Fruit fly (Drosophila melanogaster): ENCODE measurements around the gene B52.

The B52 gene

dm6 chr3R:13710645-13711044 is 49.5 kb downstream of the B52 start (continued):
- TF ChIP-seq amos (GFP tag; IDR thresholded peaks at IDR 0.05; ENCODE audit: partially characterized antibody) = peak; percentile 31
- no peak for TF ChIP-seq slou (GFP tag; optimal IDR thresholded peaks at IDR 0.05)
- 0 out of 3 replicates have a peak, but pooled peaks have one; percentile 26 for TF ChIP-seq CG34224 (GFP tag; IDR thresholded peaks at IDR 0.05; ENCODE audit: partially characterized antibody)
- no peak for TF ChIP-seq ttk (GFP tag; IDR thresholded peaks at IDR 0.05)
- TF ChIP-seq CG6791 (GFP tag; IDR thresholded peaks at IDR 0.05; ENCODE audit: partially characterized antibody) = no peak
- no peak for TF ChIP-seq CG31224 (GFP tag; IDR thresholded peaks at IDR 0.05)
- no peak for TF ChIP-seq CG12071 (GFP tag; optimal IDR thresholded peaks at IDR 0.05)
- TF ChIP-seq grau (tag; optimal IDR thresholded peaks at IDR 0.05) = peak; percentile 1
- no peak for TF ChIP-seq cg (GFP tag; optimal IDR thresholded peaks at IDR 0.05)
- TF ChIP-seq CG12155 (GFP tag; optimal IDR thresholded peaks at IDR 0.05) = no peak
- no peak for TF ChIP-seq mirr (GFP tag; optimal IDR thresholded peaks at IDR 0.05)
- TF ChIP-seq sim (GFP tag; IDR thresholded peaks at IDR 0.05) = no peak
- TF ChIP-seq pum (GFP tag; optimal IDR thresholded peaks at IDR 0.05) = no peak
- TF ChIP-seq pb (GFP tag; optimal IDR thresholded peaks at IDR 0.05) = no peak
- TF ChIP-seq Mrtf (GFP tag; IDR thresholded peaks at IDR 0.05) = no peak
- no peak for TF ChIP-seq crol (GFP tag; IDR thresholded peaks at IDR 0.05)
- no peak for TF ChIP-seq dan (GFP tag; IDR thresholded peaks at IDR 0.05)
- no peak for TF ChIP-seq CG5245 (GFP tag; optimal IDR thresholded peaks at IDR 0.05)
- no peak for TF ChIP-seq CG3065 (GFP tag; optimal IDR thresholded peaks at IDR 0.05)
- peak; percentile 55 for TF ChIP-seq Ets65A (GFP tag)
- peak; percentile 34; the same call in 1 of the 3 replicates for TF ChIP-seq ci (GFP tag; IDR thresholded peaks at IDR 0.05)
- peak; percentile 52 for TF ChIP-seq sqz (GFP tag; optimal IDR thresholded peaks at IDR 0.05)
- TF ChIP-seq Dbx (GFP tag; IDR thresholded peaks at IDR 0.05) = peak; percentile 34; the same call in 1 of the 3 replicates
- TF ChIP-seq bsh (GFP tag; optimal IDR thresholded peaks at IDR 0.05) = no peak
- no peak for TF ChIP-seq Neu2 (GFP tag; optimal IDR thresholded peaks at IDR 0.05; ENCODE audit: borderline replicate concordance)
- no peak for TF ChIP-seq sd (tag; optimal IDR thresholded peaks at IDR 0.05)
- no peak for TF ChIP-seq pfk (GFP tag; optimal IDR thresholded peaks at IDR 0.05)
- TF ChIP-seq croc (GFP tag; conservative IDR thresholded peaks at IDR 0.05) = no peak
- TF ChIP-seq bab2 (GFP tag; optimal IDR thresholded peaks at IDR 0.05) = no peak
- TF ChIP-seq CG4404 (GFP tag; IDR thresholded peaks at IDR 0.05) = no peak
- TF ChIP-seq cas (GFP tag; IDR thresholded peaks at IDR 0.05) = no peak
- TF ChIP-seq CG33213 (GFP tag; optimal IDR thresholded peaks at IDR 0.05) = no peak
- no peak for TF ChIP-seq Max (GFP tag; optimal IDR thresholded peaks at IDR 0.05)
- TF ChIP-seq chinmo (GFP tag; IDR thresholded peaks at IDR 0.05; ENCODE audit: partially characterized antibody) = peak; percentile 48; the same call in 1 of the 4 replicates
- TF ChIP-seq inv (GFP tag; IDR thresholded peaks at IDR 0.05; ENCODE audit: partially characterized antibody) = no peak
- no peak for TF ChIP-seq CG6683 (GFP tag; optimal IDR thresholded peaks at IDR 0.05)
- no peak for TF ChIP-seq aop (GFP tag; IDR thresholded peaks at IDR 0.05)
- no peak for TF ChIP-seq CG8089 (GFP tag; optimal IDR thresholded peaks at IDR 0.05)
- no peak for TF ChIP-seq br (optimal IDR thresholded peaks at IDR 0.05)
- no peak for TF ChIP-seq CG18476 (GFP tag; optimal IDR thresholded peaks at IDR 0.05)
- TF ChIP-seq CG10366 (GFP tag; IDR thresholded peaks at IDR 0.05) = peak; percentile 30; the same call in 1 of the 2 replicates
- TF ChIP-seq CG15514 (GFP tag; optimal IDR thresholded peaks at IDR 0.05) = peak; percentile 97
- no peak for TF ChIP-seq HLH3B (GFP tag; IDR thresholded peaks at IDR 0.05)
- no peak for TF ChIP-seq trem (tag; optimal IDR thresholded peaks at IDR 0.05)
- no peak for TF ChIP-seq CG4328 (GFP tag; optimal IDR thresholded peaks at IDR 0.05)
- TF ChIP-seq Ravus (GFP tag; IDR thresholded peaks at IDR 0.05) = no peak
- no peak for TF ChIP-seq CG13775 (GFP tag; optimal IDR thresholded peaks at IDR 0.05)
- no peak for TF ChIP-seq CG10147 (GFP tag; optimal IDR thresholded peaks at IDR 0.05)
- TF ChIP-seq Bgb (GFP tag; IDR thresholded peaks at IDR 0.05; ENCODE audit: partially characterized antibody) = peak; percentile 60
- TF ChIP-seq emc (GFP tag; optimal IDR thresholded peaks at IDR 0.05) = no peak
- TF ChIP-seq Med (GFP tag) = peak; percentile 48
- no peak for TF ChIP-seq ab (GFP tag; optimal IDR thresholded peaks at IDR 0.05)
